Worm (Caenorhabditis elegans): ENCODE measurements around the gene asp-7.

ce11 chrV:2987407-2987806, 40.7 kb upstream of the asp-7 start, which contains the start of gene srh-85:
- TF ChIP-seq tra-4 (tag; optimal IDR thresholded peaks at IDR 0.05) (no peak), ama-1 (optimal IDR thresholded peaks at IDR 0.05) (no peak), aly-1 (tag; optimal IDR thresholded peaks at IDR 0.05) (no peak), ceh-36 (tag; optimal IDR thresholded peaks at IDR 0.05) (no peak), scrt-1 (GFP tag; IDR thresholded peaks at IDR 0.05) (no peak), tbx-11 (GFP tag; IDR thresholded peaks at IDR 0.05) (no peak), tbx-37 (GFP tag; conservative IDR thresholded peaks at IDR 0.05) (no peak), F13C5.2 (tag; optimal IDR thresholded peaks at IDR 0.05) (no peak), B0310.2 (tag; optimal IDR thresholded peaks at IDR 0.05) (no peak), ceh-13 (GFP tag; optimal IDR thresholded peaks at IDR 0.05) (no peak), pes-1 (GFP tag; IDR thresholded peaks at IDR 0.05) (no peak), hmbx-1 (tag; optimal IDR thresholded peaks at IDR 0.05) (no peak)
